Fruit fly (Drosophila melanogaster): Measurements from ENCODE around the gene CG13033.
"Not testable (repeated sequence)": the region's sequence is repeated elsewhere in the genome, so short reads cannot be mapped to it uniquely, and the experiment has no call there.

The CG13033 gene

dm6 chr3L:16545511-16545910, at the start of gene CG13033:
CG13033 (minus strand) TSS chr3L:16545628.
- TF ChIP-seq Dll (optimal IDR thresholded peaks at IDR 0.05) (no peak), psq (optimal IDR thresholded peaks at IDR 0.05) (no peak), EcR (GFP tag; optimal IDR thresholded peaks at IDR 0.05) (no peak), CG8478 (optimal IDR thresholded peaks at IDR 0.05) (no peak), usp (GFP tag; optimal IDR thresholded peaks at IDR 0.05) (no peak), pan (optimal IDR thresholded peaks at IDR 0.05) (no peak)

dm6 chr3L:16594922-16595518, 49.6 kb upstream of the CG13033 start, which contains the start of the genes spd-2 and Apl:
spd-2 (minus strand) TSS chr3L:16595014.
Apl (plus strand) TSS chr3L:16595181.
- TF ChIP-seq psq (optimal IDR thresholded peaks at IDR 0.05) (no peak), EcR (GFP tag; optimal IDR thresholded peaks at IDR 0.05) (no peak), pan (optimal IDR thresholded peaks at IDR 0.05) (no peak), CG8478 (optimal IDR thresholded peaks at IDR 0.05) (no peak), Dll (optimal IDR thresholded peaks at IDR 0.05) (no peak), usp (GFP tag; optimal IDR thresholded peaks at IDR 0.05) (no peak)

DNA sequence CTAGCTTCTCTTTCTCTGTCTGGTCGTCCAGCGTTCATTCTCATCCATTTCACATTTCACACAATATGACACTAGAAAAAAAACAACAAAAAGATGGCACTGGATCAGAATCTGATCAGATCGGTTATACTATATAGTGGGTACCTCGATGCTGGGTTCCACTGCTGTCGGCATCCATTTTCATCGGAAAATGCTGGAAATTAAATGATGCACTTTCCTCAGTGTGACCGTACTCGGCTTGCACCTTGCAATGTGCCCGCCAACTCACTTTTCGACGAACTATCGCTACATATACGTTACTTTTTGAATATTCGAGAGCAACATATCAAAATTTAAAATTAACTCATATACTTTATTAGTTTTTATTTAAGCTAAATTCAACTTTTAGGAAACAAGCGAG, 45.4 kb upstream of the CG13033 start, which contains the start of gene tra:
TSS of gene tra (minus strand) at position 191 of the 400 bp plus-strand sequence.
- TF ChIP-seq psq (optimal IDR thresholded peaks at IDR 0.05): no peak

dm6 chr3L:16587994-16588622, 42.7 kb upstream of the CG13033 start:
- TF ChIP-seq EcR (GFP tag; optimal IDR thresholded peaks at IDR 0.05) (no peak), pan (optimal IDR thresholded peaks at IDR 0.05) (no peak), Dll (optimal IDR thresholded peaks at IDR 0.05) (no peak), psq (optimal IDR thresholded peaks at IDR 0.05) (no peak), usp (GFP tag; optimal IDR thresholded peaks at IDR 0.05) (no peak), CG8478 (optimal IDR thresholded peaks at IDR 0.05) (no peak)

dm6 chr3L:16586989-16587388, 41.6 kb upstream of the CG13033 start, which contains the start of the genes Syx8 and CG32163:
Syx8 (minus strand) TSS chr3L:16587057.
CG32163 (plus strand) TSS chr3L:16587157.
- TF ChIP-seq psq (optimal IDR thresholded peaks at IDR 0.05): no peak
- no peak for TF ChIP-seq pan (optimal IDR thresholded peaks at IDR 0.05)
- TF ChIP-seq EcR (GFP tag; optimal IDR thresholded peaks at IDR 0.05): no peak
- no peak for TF ChIP-seq usp (GFP tag; optimal IDR thresholded peaks at IDR 0.05)
- TF ChIP-seq Dll (optimal IDR thresholded peaks at IDR 0.05): no peak
- no peak for TF ChIP-seq CG8478 (optimal IDR thresholded peaks at IDR 0.05)

DNA sequence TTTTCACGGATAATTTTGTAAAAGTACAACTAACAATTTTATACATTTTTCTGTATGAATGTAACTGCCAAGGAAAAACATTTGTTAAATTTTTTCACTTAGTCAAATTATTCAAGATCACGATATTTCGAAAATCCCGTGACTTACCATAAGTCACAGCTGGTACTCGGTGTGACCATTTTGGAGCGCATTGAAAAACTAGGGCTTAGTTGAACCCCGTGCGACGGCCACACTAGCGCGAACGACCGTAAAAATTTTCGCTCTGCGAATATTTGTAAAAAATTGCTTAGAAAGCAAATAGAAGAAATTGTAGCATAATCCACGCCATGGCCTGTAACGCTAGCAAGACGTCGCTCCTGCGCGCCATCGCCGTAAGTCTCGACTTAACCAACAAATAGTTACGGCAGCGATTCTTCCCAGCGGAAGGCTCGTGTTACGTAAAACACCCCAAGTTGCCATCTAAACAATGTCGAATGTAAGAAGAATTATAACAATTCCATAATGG, 38.7 kb upstream of the CG13033 start, which contains the start of gene UQCR-C2:
TSS of gene UQCR-C2 (plus strand) at position 51 of the 505 bp plus-strand sequence.
- TF ChIP-seq usp (GFP tag; optimal IDR thresholded peaks at IDR 0.05) (no peak), Dll (optimal IDR thresholded peaks at IDR 0.05) (no peak), EcR (GFP tag; optimal IDR thresholded peaks at IDR 0.05) (no peak), pan (optimal IDR thresholded peaks at IDR 0.05) (no peak), CG8478 (optimal IDR thresholded peaks at IDR 0.05) (no peak), psq (optimal IDR thresholded peaks at IDR 0.05) (no peak)

- no peak for TF ChIP-seq Dll (optimal IDR thresholded peaks at IDR 0.05)
- TF ChIP-seq psq (optimal IDR thresholded peaks at IDR 0.05): no peak
- no peak for TF ChIP-seq pan (optimal IDR thresholded peaks at IDR 0.05)
- TF ChIP-seq CG8478 (optimal IDR thresholded peaks at IDR 0.05): no peak
- TF ChIP-seq EcR (GFP tag; optimal IDR thresholded peaks at IDR 0.05): no peak
- TF ChIP-seq usp (GFP tag; optimal IDR thresholded peaks at IDR 0.05): no peak
These were observed 37.4 kb upstream of the CG13033 start, which contains the start of gene Rpn12 for dm6 chr3L:16582678-16583315. Rpn12 (plus strand) TSS chr3L:16583028.

DNA sequence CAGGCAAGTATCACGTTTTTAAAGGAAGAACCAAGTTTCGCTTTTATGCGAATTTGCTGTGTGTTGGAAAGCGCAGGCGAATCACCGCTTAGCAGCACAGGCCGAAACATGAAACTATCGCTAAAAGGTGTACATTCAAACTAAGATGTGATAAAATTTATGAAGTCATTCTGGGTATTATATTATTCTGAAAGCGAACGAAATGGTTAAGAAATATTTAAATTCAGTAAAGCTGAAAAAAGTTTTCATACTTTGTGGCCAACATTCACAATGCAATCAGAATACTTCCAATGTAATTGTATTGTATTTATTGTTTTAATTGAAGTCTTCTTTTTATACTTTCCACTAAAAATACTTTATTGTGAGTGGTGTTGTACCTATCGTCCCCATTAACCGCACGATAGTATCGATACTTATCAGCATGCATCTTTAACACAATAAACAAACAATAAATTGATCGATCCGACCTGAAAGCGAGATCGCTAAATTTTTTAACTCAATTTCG, 35.8 kb upstream of the CG13033 start, which contains the start of gene Smn:
TSS of gene Smn (minus strand) at position 347 of the 505 bp plus-strand sequence.
- no peak for TF ChIP-seq pan (optimal IDR thresholded peaks at IDR 0.05)
- TF ChIP-seq usp (GFP tag; optimal IDR thresholded peaks at IDR 0.05): no peak
- no peak for TF ChIP-seq Dll (optimal IDR thresholded peaks at IDR 0.05)
- TF ChIP-seq CG8478 (optimal IDR thresholded peaks at IDR 0.05): no peak
- TF ChIP-seq EcR (GFP tag; optimal IDR thresholded peaks at IDR 0.05): no peak
- no peak for TF ChIP-seq psq (optimal IDR thresholded peaks at IDR 0.05)

DNA sequence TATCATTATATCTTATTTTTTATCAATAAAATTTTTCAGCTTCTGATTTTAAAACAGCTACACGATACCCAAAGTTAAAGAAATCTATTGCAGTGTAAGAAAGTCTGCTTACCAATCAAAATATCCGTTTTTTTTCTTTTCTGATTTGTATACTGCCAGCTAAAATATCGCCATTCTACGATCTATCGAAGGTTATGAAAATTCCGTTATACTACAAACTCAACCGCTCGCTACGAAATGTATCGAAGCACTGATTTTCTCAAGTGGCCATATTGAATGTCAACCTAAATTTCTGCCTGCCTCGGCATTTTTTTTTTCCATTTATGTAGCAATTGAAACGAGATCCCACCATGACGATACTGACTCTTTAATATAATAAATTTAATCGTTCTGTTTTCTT, 34.6 kb upstream of the CG13033 start, which contains the start of gene nxf2:
TSS of gene nxf2 (minus strand) at position 258 of the 400 bp plus-strand sequence.
- no peak for TF ChIP-seq pan (optimal IDR thresholded peaks at IDR 0.05)
- TF ChIP-seq CG8478 (optimal IDR thresholded peaks at IDR 0.05): no peak
- TF ChIP-seq EcR (GFP tag; optimal IDR thresholded peaks at IDR 0.05): no peak
- no peak for TF ChIP-seq psq (optimal IDR thresholded peaks at IDR 0.05)
- TF ChIP-seq usp (GFP tag; optimal IDR thresholded peaks at IDR 0.05): no peak
- no peak for TF ChIP-seq Dll (optimal IDR thresholded peaks at IDR 0.05)

dm6 chr3L:16574307-16574946, 29.0 kb upstream of the CG13033 start, which contains the start of gene mbf1:
mbf1 (plus strand) TSS chr3L:16574436.
- TF ChIP-seq EcR (GFP tag; optimal IDR thresholded peaks at IDR 0.05) (no peak), psq (optimal IDR thresholded peaks at IDR 0.05) (no peak), Dll (optimal IDR thresholded peaks at IDR 0.05) (no peak), CG8478 (optimal IDR thresholded peaks at IDR 0.05) (no peak), pan (optimal IDR thresholded peaks at IDR 0.05) (no peak), usp (GFP tag; optimal IDR thresholded peaks at IDR 0.05) (no peak)

- not testable (repeated sequence) for TF ChIP-seq pan, psq, CG8478 (optimal IDR thresholded peaks at IDR 0.05)
These were observed 27.8 kb upstream of the CG13033 start, which contains the start of gene Mipp1 for dm6 chr3L:16573234-16573633. Mipp1 (minus strand) TSS chr3L:16573334.

All from whole organism.